Worm (Caenorhabditis elegans) whole organism, L2 larva: Measurements from ENCODE around the gene C03A3.3.

ENCODE experiments used
- ceh-82 ChIP-seq: fragments of 150-350 bp; optimal IDR thresholded peaks from 2 replicates; lab custom pipeline; 2014; ENCODE audit warnings: missing biosample characterization, missing genetic modification characterization
- dmd-4 ChIP-seq: sonication (generic microtip); optimal IDR thresholded peaks from 2 replicates; lab custom pipeline; 2017; ENCODE audit warnings: missing biosample characterization, missing genetic modification characterization
- nhr-11 ChIP-seq: fragments of 150-350 bp; optimal IDR thresholded peaks from 2 replicates; lab custom pipeline; 2014; ENCODE audit warnings: missing biosample characterization, missing genetic modification characterization
- nhr-21 ChIP-seq: fragments of 150-350 bp; optimal IDR thresholded peaks from 2 replicates; lab custom pipeline; 2014; ENCODE audit warnings: missing biosample characterization, missing genetic modification characterization
- nhr-77 ChIP-seq: fragments of 150-350 bp; optimal IDR thresholded peaks from 2 replicates; lab custom pipeline; 2014; ENCODE audit warnings: missing biosample characterization, missing genetic modification characterization
- peb-1 ChIP-seq: fragments of 150-350 bp; optimal IDR thresholded peaks from 2 replicates; lab custom pipeline; 2014; ENCODE audit warnings: missing biosample characterization, missing genetic modification characterization
- sem-4 ChIP-seq: fragments of 150-350 bp; optimal IDR thresholded peaks from 2 replicates; lab custom pipeline; 2014; ENCODE audit warnings: missing biosample characterization, missing genetic modification reagents, missing genetic modification characterization
- skn-1 ChIP-seq: sonication (generic microtip); optimal IDR thresholded peaks from 2 replicates; lab custom pipeline; 2017; ENCODE audit warnings: missing biosample characterization, missing genetic modification characterization
- snpc-4 ChIP-seq: fragments of 150-350 bp; optimal IDR thresholded peaks from 2 replicates; lab custom pipeline; 2014; ENCODE audit warnings: missing biosample characterization, missing genetic modification characterization
- ztf-4 ChIP-seq: fragments of 150-350 bp; optimal IDR thresholded peaks from 2 replicates; lab custom pipeline; 2014; ENCODE audit warnings: missing biosample characterization, missing genetic modification characterization

- TF ChIP-seq snpc-4 (tag; lab: Kevin White, UChicago) (no peak), sem-4 (tag; lab: Kevin White, UChicago) (no peak), peb-1 (tag; lab: Kevin White, UChicago) (no peak), skn-1 (tag; lab: Kevin White, UChicago) (no peak), dmd-4 (tag; lab: Kevin White, UChicago) (no peak), nhr-21 (tag; lab: Kevin White, UChicago) (no peak), ceh-82 (tag; lab: Kevin White, UChicago) (no peak), nhr-77 (no peak), nhr-11 (tag; lab: Kevin White, UChicago) (no peak), ztf-4 (tag; lab: Kevin White, UChicago) (no peak)
Observed at ce11 chrX:11296683-11297365, 28.0 kb upstream of the C03A3.3 start, which contains the start of gene inx-2.
